Worm (Caenorhabditis elegans) whole organism, young adult: Measurements from ENCODE around the gene fbxb-72.

Source experiments
- B0035.1 ChIP-seq: sonication (generic microtip); optimal IDR thresholded peaks from 2 replicates; lab custom pipeline; 2016; ENCODE audit warnings: missing genetic modification characterization, mild to moderate bottlenecking, missing compliant biosample characterization, missing genotype, missing genetic modification reagents
- B0336.3 ChIP-seq: fragments of 200-800 bp; sonication (Bioruptor generic); IDR thresholded peaks from 2 replicates; pipeline ENCODE4 v1.3.6; 2022; ENCODE audit warnings: missing genetic modification characterization, missing compliant biosample characterization
- F23B12.7 ChIP-seq: sonication (generic microtip); optimal IDR thresholded peaks from 2 replicates; lab custom pipeline; 2017; ENCODE audit warnings: missing genetic modification characterization, mild to moderate bottlenecking, missing compliant biosample characterization, antibody characterized with exemption, moderate library complexity; ENCODE audit not compliant: insufficient read depth
- F52B5.7 ChIP-seq: sonication (generic microtip); optimal IDR thresholded peaks from 2 replicates; lab custom pipeline; 2016; ENCODE audit warnings: mild to moderate bottlenecking, missing genetic modification characterization, missing compliant biosample characterization
- T07F8.4 ChIP-seq: sonication (generic microtip); optimal IDR thresholded peaks from 2 replicates; lab custom pipeline; 2016; ENCODE audit warnings: mild to moderate bottlenecking, missing genetic modification characterization, moderate library complexity, missing compliant biosample characterization
- Y53F4B.3 ChIP-seq: fragments of 200-800 bp; sonication (Bioruptor generic); IDR thresholded peaks from 2 replicates; pipeline ENCODE4 v1.3.6; 2022; ENCODE audit warnings: missing genetic modification reagents, missing genetic modification characterization, missing compliant biosample characterization
- Y53G8AR.9 ChIP-seq: fragments of 200-800 bp; sonication (Bioruptor generic); conservative IDR thresholded peaks from 2 replicates; pipeline ENCODE4 v1.3.6; 2022; ENCODE audit warnings: missing genetic modification reagents, missing genetic modification characterization, missing compliant biosample characterization
- Y95B8A.8 ChIP-seq: fragments of 200-800 bp; sonication (Bioruptor generic); IDR thresholded peaks from 2 replicates; pipeline ENCODE4 v1.3.6; 2022; ENCODE audit warnings: missing genetic modification reagents, missing genetic modification characterization, missing compliant biosample characterization
- ZK185.1 ChIP-seq: sonication (generic microtip); optimal IDR thresholded peaks from 2 replicates; lab custom pipeline; 2016; ENCODE audit warnings: mild to moderate bottlenecking, missing genetic modification characterization, missing compliant biosample characterization; ENCODE audit not compliant: poor library complexity, severe bottlenecking
- ama-1 ChIP-seq, 3 experiments: fragments of 150-350 bp in 1 of 3; sonication (generic microtip) in 2 of 3; optimal IDR thresholded peaks; 2 replicates each; lab custom pipeline; 2014 to 2018; ENCODE audit warnings: missing biosample characterization in 2 of 3, missing genetic modification characterization in 2 of 3, missing genetic modification reagents in 2 of 3
- aptf-2 ChIP-seq: fragments of 200-800 bp; sonication (Bioruptor generic); conservative IDR thresholded peaks from 2 replicates; pipeline ENCODE4 v1.3.6; 2022; ENCODE audit warnings: missing genetic modification reagents, missing genetic modification characterization, missing compliant biosample characterization
- attf-3 ChIP-seq: fragments of 200-800 bp; sonication (Bioruptor generic); conservative IDR thresholded peaks from 2 replicates; pipeline ENCODE4 v1.3.6; 2022; ENCODE audit warnings: missing genetic modification reagents, missing genetic modification characterization, missing compliant biosample characterization
- ccch-3 ChIP-seq: fragments of 200-800 bp; sonication (Bioruptor generic); optimal IDR thresholded peaks from 2 replicates; lab custom pipeline; 2018; ENCODE audit warnings: mild to moderate bottlenecking, missing genetic modification characterization, missing compliant biosample characterization
- cebp-1 ChIP-seq, 2 experiments: fragments of 200-800 bp in 1 of 2; sonication (Bioruptor generic) in 1 of 2; sonication (generic microtip) in 1 of 2; IDR thresholded peaks in 1 of 2; optimal IDR thresholded peaks in 1 of 2; 2 replicates each; pipeline versions ENCODE4 v1.3.6 to Lab custom; 2017 to 2022; ENCODE audit warnings: missing compliant biosample characterization in 2 of 2, missing genetic modification characterization in 2 of 2, mild to moderate bottlenecking in 1 of 2, missing genetic modification reagents in 1 of 2, moderate library complexity in 1 of 2
- ceh-40 ChIP-seq: fragments of 200-800 bp; sonication (Bioruptor generic); IDR thresholded peaks from 2 replicates; pipeline ENCODE4 v1.3.6; 2022; ENCODE audit warnings: missing genetic modification characterization, missing compliant biosample characterization
- ceh-58 ChIP-seq: fragments of 200-800 bp; sonication (Bioruptor generic); IDR thresholded peaks from 2 replicates; pipeline ENCODE4 v1.3.6; 2022; ENCODE audit warnings: missing genetic modification characterization, missing compliant biosample characterization
- egl-44 ChIP-seq: fragments of 200-800 bp; sonication (Bioruptor generic); IDR thresholded peaks from 2 replicates; pipeline ENCODE4 v1.3.6; 2022; ENCODE audit warnings: missing genetic modification reagents, missing genetic modification characterization, missing compliant biosample characterization
- egrh-3 ChIP-seq: fragments of 200-800 bp; sonication (Bioruptor generic); IDR thresholded peaks from 2 replicates; pipeline ENCODE4 v1.3.6; 2022; ENCODE audit warnings: missing genetic modification reagents, missing genetic modification characterization, missing compliant biosample characterization
- gei-17 ChIP-seq: fragments of 200-800 bp; sonication (Bioruptor generic); optimal IDR thresholded peaks from 2 replicates; lab custom pipeline; 2018; ENCODE audit warnings: mild to moderate bottlenecking, missing genetic modification characterization, missing compliant biosample characterization
- him-1 ChIP-seq: sonication (generic microtip); optimal IDR thresholded peaks from 2 replicates; lab custom pipeline; 2016; ENCODE audit warnings: missing genotype, missing genetic modification reagents, missing genetic modification characterization, missing compliant biosample characterization
- hlh-12 ChIP-seq: sonication (generic microtip); optimal IDR thresholded peaks from 2 replicates; lab custom pipeline; 2016; ENCODE audit warnings: missing genetic modification characterization, missing compliant biosample characterization
- hlh-26 ChIP-seq: fragments of 200-800 bp; sonication (Bioruptor generic); conservative IDR thresholded peaks from 2 replicates; pipeline ENCODE4 v1.3.6; 2022; ENCODE audit warnings: missing genetic modification reagents, missing genetic modification characterization, missing compliant biosample characterization
- hmg-1.2 ChIP-seq: fragments of 200-800 bp; sonication (Bioruptor generic); IDR thresholded peaks from 2 replicates; pipeline ENCODE4 v1.3.6; 2022; ENCODE audit warnings: missing genetic modification reagents, missing genetic modification characterization, missing compliant biosample characterization
- hmg-20 ChIP-seq: fragments of 200-800 bp; sonication (Bioruptor generic); IDR thresholded peaks from 2 replicates; pipeline ENCODE4 v1.3.6; 2022; ENCODE audit warnings: missing genetic modification reagents, missing genetic modification characterization, missing compliant biosample characterization
- lin-26 ChIP-seq: fragments of 200-800 bp; sonication (Bioruptor generic); IDR thresholded peaks from 2 replicates; pipeline ENCODE4 v1.3.6; 2022; ENCODE audit warnings: missing genetic modification reagents, missing genetic modification characterization, missing compliant biosample characterization
- lin-35 ChIP-seq, 3 experiments: fragments of 150-350 bp in 2 of 3; sonication (generic microtip) in 1 of 3; optimal IDR thresholded peaks; 2 replicates each; lab custom pipeline; 2014 to 2018; ENCODE audit warnings: missing biosample characterization in 3 of 3, missing genetic modification characterization in 3 of 3, missing genetic modification reagents in 3 of 3
- lir-1 ChIP-seq: fragments of 200-800 bp; sonication (Bioruptor generic); conservative IDR thresholded peaks from 2 replicates; pipeline ENCODE4 v1.3.6; 2022; ENCODE audit warnings: missing genetic modification reagents, missing genetic modification characterization, missing compliant biosample characterization
- lsy-27 ChIP-seq: sonication (generic microtip); optimal IDR thresholded peaks from 2 replicates; lab custom pipeline; 2017; ENCODE audit warnings: missing genetic modification characterization, mild to moderate bottlenecking, missing compliant biosample characterization, antibody characterized with exemption, missing genotype, borderline replicate concordance; ENCODE audit not compliant: insufficient read depth
- nfya-1 ChIP-seq: sonication (generic microtip); optimal IDR thresholded peaks from 2 replicates; lab custom pipeline; 2017; ENCODE audit warnings: antibody characterized with exemption, missing compliant biosample characterization, missing genetic modification characterization, borderline replicate concordance; ENCODE audit not compliant: insufficient read depth
- nfyb-1 ChIP-seq: fragments of 200-800 bp; sonication (Bioruptor generic); IDR thresholded peaks from 2 replicates; pipeline ENCODE4 v1.3.6; 2022; ENCODE audit warnings: missing genetic modification reagents, missing genetic modification characterization, missing compliant biosample characterization
- nhr-90 ChIP-seq: sonication (generic microtip); optimal IDR thresholded peaks from 2 replicates; lab custom pipeline; 2016; ENCODE audit warnings: missing genotype, mild to moderate bottlenecking, missing genetic modification characterization, missing compliant biosample characterization
- repo-1 ChIP-seq: sonication (generic microtip); optimal IDR thresholded peaks from 2 replicates; lab custom pipeline; 2017; ENCODE audit warnings: mild to moderate bottlenecking, missing genetic modification characterization, missing compliant biosample characterization
- snpc-3.4 ChIP-seq: sonication (generic microtip); optimal IDR thresholded peaks from 2 replicates; lab custom pipeline; 2017; ENCODE audit warnings: missing genetic modification characterization, mild to moderate bottlenecking, missing compliant biosample characterization, antibody characterized with exemption, moderate library complexity, missing genotype, missing genetic modification reagents
- somi-1 ChIP-seq: fragments of 200-800 bp; sonication (Bioruptor generic); optimal IDR thresholded peaks from 2 replicates; lab custom pipeline; 2018; ENCODE audit warnings: mild to moderate bottlenecking, missing genetic modification characterization, missing compliant biosample characterization
- sptf-2 ChIP-seq: fragments of 200-800 bp; sonication (Bioruptor generic); optimal IDR thresholded peaks from 2 replicates; lab custom pipeline; 2018; ENCODE audit warnings: mild to moderate bottlenecking, missing genetic modification characterization, missing compliant biosample characterization
- tlf-1 ChIP-seq: fragments of 200-800 bp; sonication (Bioruptor generic); optimal IDR thresholded peaks from 2 replicates; lab custom pipeline; 2018; ENCODE audit warnings: mild to moderate bottlenecking, missing genetic modification characterization, missing compliant biosample characterization
- xnd-1 ChIP-seq: sonication (generic microtip); optimal IDR thresholded peaks from 2 replicates; lab custom pipeline; 2016; ENCODE audit warnings: missing genotype, missing genetic modification reagents, missing genetic modification characterization, missing compliant biosample characterization
- zfh-2 ChIP-seq: fragments of 200-800 bp; sonication (Bioruptor generic); conservative IDR thresholded peaks from 2 replicates; pipeline ENCODE4 v1.3.6; 2022; ENCODE audit warnings: missing genetic modification reagents, missing genetic modification characterization, missing compliant biosample characterization
- zim-3 ChIP-seq: sonication (generic microtip); optimal IDR thresholded peaks from 2 replicates; lab custom pipeline; 2017; ENCODE audit warnings: mild to moderate bottlenecking, missing genetic modification characterization, moderate library complexity, missing compliant biosample characterization
- ztf-22 ChIP-seq: fragments of 200-800 bp; sonication (Bioruptor generic); optimal IDR thresholded peaks from 2 replicates; lab custom pipeline; 2018; ENCODE audit warnings: mild to moderate bottlenecking, missing genetic modification characterization, moderate library complexity, missing compliant biosample characterization
- ztf-26 ChIP-seq: sonication (generic microtip); optimal IDR thresholded peaks from 2 replicates; lab custom pipeline; 2017; ENCODE audit warnings: missing genetic modification characterization, missing compliant biosample characterization
- ztf-28 ChIP-seq: fragments of 200-800 bp; sonication (Bioruptor generic); IDR thresholded peaks from 2 replicates; pipeline ENCODE4 v1.3.6; 2022; ENCODE audit warnings: missing genetic modification reagents, missing genetic modification characterization, missing compliant biosample characterization

fbxb-72 gene

ce11 chrV:724946-725806, 1.4 kb upstream of the fbxb-72 start:
- TF ChIP-seq B0035.1 (tag; lab: Kevin White, UChicago) (no peak), ceh-40 (GFP tag; lab: Robert Waterston, UW) (0 out of 2 replicates have a peak, but pooled peaks have one; percentile 5), lin-26 (peak; percentile 75; the same call in 1 of the 2 replicates), him-1 (tag; lab: Kevin White, UChicago) (no peak), cebp-1 (GFP tag; IDR thresholded peaks at IDR 0.05; lab: Robert Waterston, UW) (no peak), cebp-1 (tag; optimal IDR thresholded peaks at IDR 0.05; lab: Kevin White, UChicago) (peak; percentile 6), ztf-26 (tag; lab: Kevin White, UChicago) (no peak), F52B5.7 (tag; lab: Kevin White, UChicago) (no peak), lir-1 (GFP tag; lab: Robert Waterston, UW) (no peak), hmg-1.2 (GFP tag; lab: Robert Waterston, UW) (no peak), tlf-1 (GFP tag; lab: Kevin White, UChicago) (peak; percentile 9), ama-1 (optimal IDR thresholded peaks at IDR 0.05; lab: Kevin White, UChicago) (peak; percentile 88), ama-1 (GFP tag; optimal IDR thresholded peaks at IDR 0.05; lab: Kevin White, UChicago) (peak in 1 of 2 experiments; percentile 12), Y53G8AR.9 (GFP tag; lab: Robert Waterston, UW) (peak; percentile 10), attf-3 (GFP tag; lab: Robert Waterston, UW) (no peak), hmg-20 (GFP tag; lab: Robert Waterston, UW) (no peak), hlh-12 (tag; lab: Kevin White, UChicago) (no peak), B0336.3 (GFP tag; lab: Robert Waterston, UW) (peak; percentile 6), lsy-27 (tag; lab: Kevin White, UChicago) (no peak), nfyb-1 (GFP tag; lab: Robert Waterston, UW) (0 out of 2 replicates have a peak, but pooled peaks have one; percentile 14), gei-17 (GFP tag; lab: Kevin White, UChicago) (no peak), somi-1 (peak; percentile 18), aptf-2 (GFP tag; lab: Robert Waterston, UW) (no peak), ZK185.1 (tag; lab: Kevin White, UChicago) (peak; percentile 67), F23B12.7 (tag; lab: Kevin White, UChicago) (no peak), ceh-58 (GFP tag; lab: Robert Waterston, UW) (0 out of 2 replicates have a peak, but pooled peaks have one; percentile 16), egl-44 (GFP tag; lab: Robert Waterston, UW) (peak; percentile 25), nhr-90 (tag; lab: Kevin White, UChicago) (no peak), Y95B8A.8 (no peak; the same call in 1 of the 2 replicates), nfya-1 (tag; lab: Kevin White, UChicago) (no peak)
- TF ChIP-seq, all 124 proteins: peak for 12

ce11 chrV:724470-724890, 728 bp upstream of the fbxb-72 start:
- TF ChIP-seq cebp-1 (GFP tag; IDR thresholded peaks at IDR 0.05; lab: Robert Waterston, UW) (no peak), cebp-1 (tag; optimal IDR thresholded peaks at IDR 0.05; lab: Kevin White, UChicago) (no peak), lin-35 (GFP tag; optimal IDR thresholded peaks at IDR 0.05; lab: Kevin White, UChicago) (peak in 1 of 3 experiments; percentile 43), snpc-3.4 (peak; percentile 22), xnd-1 (tag; lab: Kevin White, UChicago) (no peak), zfh-2 (GFP tag; lab: Robert Waterston, UW) (peak; percentile 75), lin-26 (peak; percentile 60), ztf-28 (peak; percentile 48; the same call in 1 of the 2 replicates), Y53F4B.3 (GFP tag; lab: Robert Waterston, UW) (0 out of 2 replicates have a peak, but pooled peaks have one; percentile 6), ztf-22 (GFP tag; lab: Kevin White, UChicago) (no peak), nhr-90 (tag; lab: Kevin White, UChicago) (peak; percentile 18), hlh-26 (GFP tag; lab: Robert Waterston, UW) (no peak), egrh-3 (peak; percentile 62; the same call in 1 of the 2 replicates), zim-3 (peak; percentile 54), repo-1 (tag; lab: Kevin White, UChicago) (peak; percentile 61), ccch-3 (GFP tag; lab: Kevin White, UChicago) (peak; percentile 28), T07F8.4 (tag; lab: Kevin White, UChicago) (no peak), F52B5.7 (tag; lab: Kevin White, UChicago) (no peak), B0336.3 (GFP tag; lab: Robert Waterston, UW) (peak; percentile 6), sptf-2 (GFP tag; lab: Kevin White, UChicago) (no peak)
